Worm (Caenorhabditis elegans) whole organism, L3 larva: Measurements from ENCODE around the gene pcrg-1.

Experiments used
- mdl-1 ChIP-seq: fragments of 150-350 bp; optimal IDR thresholded peaks from 2 replicates; lab custom pipeline; 2014; ENCODE audit warnings: missing biosample characterization, missing genetic modification characterization
- nhr-11 ChIP-seq: fragments of 150-350 bp; optimal IDR thresholded peaks from 2 replicates; lab custom pipeline; 2014; ENCODE audit warnings: missing biosample characterization, missing genetic modification characterization
- nhr-76 ChIP-seq: fragments of 150-350 bp; sonication (generic microtip); optimal IDR thresholded peaks from 5 replicates; lab custom pipeline; 2014; ENCODE audit warnings: missing biosample characterization, missing genetic modification characterization
- skn-1 ChIP-seq: fragments of 150-350 bp; optimal IDR thresholded peaks from 2 replicates; lab custom pipeline; 2014; ENCODE audit warnings: missing biosample characterization, missing genetic modification characterization
- ztf-4 ChIP-seq: fragments of 150-350 bp; optimal IDR thresholded peaks from 2 replicates; lab custom pipeline; 2014; ENCODE audit warnings: missing biosample characterization, missing genetic modification characterization

- TF ChIP-seq nhr-11 (tag; lab: Kevin White, UChicago) = no peak
- TF ChIP-seq mdl-1 (tag; lab: Kevin White, UChicago) = no peak
- no peak for TF ChIP-seq skn-1 (tag; lab: Kevin White, UChicago)
- TF ChIP-seq ztf-4 (tag; lab: Kevin White, UChicago) = no peak
- no peak for TF ChIP-seq nhr-76 (tag; lab: Kevin White, UChicago)
Measured at ce11 chrII:7238248-7238647, 37.9 kb downstream of the pcrg-1 start, which contains the start of gene aqp-1.
